Fruit fly (Drosophila melanogaster): ENCODE results near the gene slow.

- TF ChIP-seq CTCF (optimal IDR thresholded peaks at IDR 0.05) (no peak), CG8478 (optimal IDR thresholded peaks at IDR 0.05) (no peak)
These were observed 44.8 kb downstream of the slow start, which contains the start of gene nAChRbeta1 for dm6 chr3L:4428918-4429546.
